Fruit fly (Drosophila melanogaster): ENCODE data around the gene Polr2A.

Gene Polr2A

dm6 chrX:11615652-11616495 is 45.7 kb upstream of the Polr2A start, which contains the start of the genes RPA3 and Met (continued):
- TF ChIP-seq kah (GFP tag; optimal IDR thresholded peaks at IDR 0.05) (no peak), Blimp-1 (GFP tag; optimal IDR thresholded peaks at IDR 0.05) (no peak), eyg (GFP tag; optimal IDR thresholded peaks at IDR 0.05) (no peak), TFAM (GFP tag; optimal IDR thresholded peaks at IDR 0.05) (no peak), gem (tag; optimal IDR thresholded peaks at IDR 0.05) (no peak), sd (tag; optimal IDR thresholded peaks at IDR 0.05) (no peak), Myb (GFP tag; optimal IDR thresholded peaks at IDR 0.05) (no peak), pan (optimal IDR thresholded peaks at IDR 0.05) (no peak), pan (GFP tag; optimal IDR thresholded peaks at IDR 0.05 in 1 of 2, IDR thresholded peaks at IDR 0.05 in 1 of 2) (no peak), CG3407 (GFP tag; optimal IDR thresholded peaks at IDR 0.05) (no peak), CG2678 (tag; optimal IDR thresholded peaks at IDR 0.05) (no peak), emc (GFP tag; optimal IDR thresholded peaks at IDR 0.05) (no peak), CG31224 (GFP tag; IDR thresholded peaks at IDR 0.05) (no peak), CG12219 (GFP tag; optimal IDR thresholded peaks at IDR 0.05) (no peak), Dip3 (GFP tag; optimal IDR thresholded peaks at IDR 0.05) (no peak), ems (GFP tag; optimal IDR thresholded peaks at IDR 0.05) (no peak), CG32532 (GFP tag; IDR thresholded peaks at IDR 0.05) (no peak), chm (GFP tag; IDR thresholded peaks at IDR 0.05) (no peak), CG3726 (GFP tag; IDR thresholded peaks at IDR 0.05) (no peak), CG15601 (tag; optimal IDR thresholded peaks at IDR 0.05) (no peak), CG14860 (GFP tag; IDR thresholded peaks at IDR 0.05; ENCODE audit: partially characterized antibody) (peak; percentile 82), Doc3 (GFP tag; IDR thresholded peaks at IDR 0.05; ENCODE audit: partially characterized antibody) (peak; percentile 59), CG15696 (tag; optimal IDR thresholded peaks at IDR 0.05) (no peak), CG34376 (GFP tag; optimal IDR thresholded peaks at IDR 0.05) (no peak), HmgZ (tag; optimal IDR thresholded peaks at IDR 0.05) (no peak), CG12104 (GFP tag; optimal IDR thresholded peaks at IDR 0.05) (no peak), abd-A (tag; optimal IDR thresholded peaks at IDR 0.05) (no peak), NC2β (GFP tag; optimal IDR thresholded peaks at IDR 0.05) (no peak), CG17568 (GFP tag; optimal IDR thresholded peaks at IDR 0.05) (no peak), CG9215 (GFP tag; IDR thresholded peaks at IDR 0.05) (no peak), CG8089 (GFP tag; optimal IDR thresholded peaks at IDR 0.05) (no peak), CG18011 (GFP tag; optimal IDR thresholded peaks at IDR 0.05) (no peak), crol (GFP tag; IDR thresholded peaks at IDR 0.05) (no peak), CG3065 (GFP tag; optimal IDR thresholded peaks at IDR 0.05) (no peak), NC2α (GFP tag; optimal IDR thresholded peaks at IDR 0.05) (no peak), CG15011 (GFP tag; optimal IDR thresholded peaks at IDR 0.05) (no peak), CG10959 (GFP tag; IDR thresholded peaks at IDR 0.05) (no peak), bsh (GFP tag; optimal IDR thresholded peaks at IDR 0.05) (no peak), odd (GFP tag; optimal IDR thresholded peaks at IDR 0.05) (no peak), otp (GFP tag; IDR thresholded peaks at IDR 0.05) (no peak), HHEX (GFP tag; optimal IDR thresholded peaks at IDR 0.05) (no peak), CG8765 (GFP tag; IDR thresholded peaks at IDR 0.05) (no peak), Lim3 (GFP tag; IDR thresholded peaks at IDR 0.05) (no peak), CG10462 (GFP tag; optimal IDR thresholded peaks at IDR 0.05) (no peak), gro (GFP tag; optimal IDR thresholded peaks at IDR 0.05) (no peak), H15 (GFP tag; IDR thresholded peaks at IDR 0.05) (no peak), CG11695 (GFP tag; IDR thresholded peaks at IDR 0.05) (no peak), dmrt11E (tag; optimal IDR thresholded peaks at IDR 0.05) (no peak), CoRest (tag; optimal IDR thresholded peaks at IDR 0.05) (no peak), wor (GFP tag; IDR thresholded peaks at IDR 0.05) (no peak)

All from whole organism, embryonic.